Fruit fly (Drosophila melanogaster): ENCODE results near the gene CG7099.

The CG7099 gene

DNA sequence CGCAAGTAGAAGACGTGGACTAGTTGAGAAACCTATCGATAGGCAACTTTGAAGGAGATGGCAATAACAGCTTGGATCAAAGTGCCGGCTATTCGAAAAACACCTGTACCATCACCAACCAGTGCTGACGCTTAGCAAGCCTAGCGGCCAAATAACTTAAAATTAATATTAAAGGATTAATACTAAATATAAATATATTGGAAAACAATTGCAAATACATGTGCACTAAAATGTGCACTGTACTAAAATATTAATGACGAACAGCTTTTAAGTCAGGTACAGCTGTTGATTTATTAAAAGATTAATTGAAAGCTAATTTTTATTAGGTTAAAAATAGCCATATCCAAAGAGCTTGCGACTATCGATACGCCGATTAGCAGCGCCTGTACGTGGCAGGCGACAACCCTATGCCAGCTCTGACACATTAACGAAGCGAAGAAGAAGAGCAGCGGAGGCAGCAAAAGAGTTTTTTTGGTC lies 8.8 kb upstream of the CG7099 start, which contains the start of the genes CG9302 and beta'COP (continued):
- TF ChIP-seq Hand (GFP tag; optimal IDR thresholded peaks at IDR 0.05) (no peak), salm (tag; optimal IDR thresholded peaks at IDR 0.05) (no peak), bsh (GFP tag; optimal IDR thresholded peaks at IDR 0.05) (peak; percentile 29 to 42), CG32772 (GFP tag; IDR thresholded peaks at IDR 0.05) (no peak), fd64A (GFP tag; optimal IDR thresholded peaks at IDR 0.05) (no peak), BtbVII (GFP tag; optimal IDR thresholded peaks at IDR 0.05) (no peak), Hsf (GFP tag; optimal IDR thresholded peaks at IDR 0.05) (peak; percentile 61), pb (GFP tag; optimal IDR thresholded peaks at IDR 0.05) (no peak), ara (GFP tag; IDR thresholded peaks at IDR 0.05) (no peak), Gsc (GFP tag; IDR thresholded peaks at IDR 0.05) (no peak), Dip3 (GFP tag; optimal IDR thresholded peaks at IDR 0.05) (peak; percentile 37), grau (tag; optimal IDR thresholded peaks at IDR 0.05) (peak; percentile 81), tio (GFP tag; optimal IDR thresholded peaks at IDR 0.05) (no peak), CG9727 (GFP tag; optimal IDR thresholded peaks at IDR 0.05) (peak; percentile 78), CG18476 (GFP tag; optimal IDR thresholded peaks at IDR 0.05) (peak; percentile 32), CG10267 (tag; optimal IDR thresholded peaks at IDR 0.05) (peak; percentile 70), CG17359 (tag; optimal IDR thresholded peaks at IDR 0.05) (peak; percentile 62), lilli (GFP tag; optimal IDR thresholded peaks at IDR 0.05) (peak; percentile 77), CG12155 (GFP tag; optimal IDR thresholded peaks at IDR 0.05) (peak; percentile 77), CG6175 (GFP tag; IDR thresholded peaks at IDR 0.05) (no peak), trh (GFP tag; optimal IDR thresholded peaks at IDR 0.05) (no peak), CG31224 (GFP tag; IDR thresholded peaks at IDR 0.05) (peak; percentile 42; the same call in 1 of the 2 replicates), ranshi (GFP tag; IDR thresholded peaks at IDR 0.05) (0 out of 2 replicates have a peak, but pooled peaks have one; percentile 35), CG34376 (GFP tag; optimal IDR thresholded peaks at IDR 0.05) (no peak), ind (GFP tag; optimal IDR thresholded peaks at IDR 0.05) (peak; percentile 73), ems (GFP tag; optimal IDR thresholded peaks at IDR 0.05) (no peak), CG3281 (GFP tag; optimal IDR thresholded peaks at IDR 0.05) (peak; percentile 81), Dip2 (GFP tag; IDR thresholded peaks at IDR 0.05) (no peak), gce (GFP tag; IDR thresholded peaks at IDR 0.05) (no peak), CG13624 (GFP tag; optimal IDR thresholded peaks at IDR 0.05) (peak; percentile 3), tap (tag; optimal IDR thresholded peaks at IDR 0.05) (no peak), CG15514 (GFP tag; optimal IDR thresholded peaks at IDR 0.05) (peak; percentile 67), Hr39 (optimal IDR thresholded peaks at IDR 0.05) (no peak), CG31441 (GFP tag; IDR thresholded peaks at IDR 0.05) (peak; percentile 77), yki (optimal IDR thresholded peaks at IDR 0.05) (no peak), nau (GFP tag; optimal IDR thresholded peaks at IDR 0.05) (no peak), az2 (GFP tag; optimal IDR thresholded peaks at IDR 0.05) (peak; percentile 71), caup (GFP tag; optimal IDR thresholded peaks at IDR 0.05; ENCODE audit: severe bottlenecking) (peak; percentile 48), sug (tag; optimal IDR thresholded peaks at IDR 0.05) (peak; percentile 85), CG42726 (GFP tag; IDR thresholded peaks at IDR 0.05; ENCODE audit: partially characterized antibody) (no peak), Myb (GFP tag; optimal IDR thresholded peaks at IDR 0.05) (no peak), B-H2 (GFP tag; optimal IDR thresholded peaks at IDR 0.05) (peak; percentile 77), esg (GFP tag; conservative IDR thresholded peaks at IDR 0.05) (peak; percentile 40; the same call in 1 of the 2 replicates), dimm (GFP tag; IDR thresholded peaks at IDR 0.05) (no peak), CG9876 (GFP tag; optimal IDR thresholded peaks at IDR 0.05) (peak; percentile 34), lab (GFP tag; optimal IDR thresholded peaks at IDR 0.05) (no peak), ab (GFP tag; optimal IDR thresholded peaks at IDR 0.05) (peak; percentile 3), Bdp1 (GFP tag; optimal IDR thresholded peaks at IDR 0.05) (peak; percentile 69), chm (GFP tag; IDR thresholded peaks at IDR 0.05) (no peak), wdn (GFP tag; IDR thresholded peaks at IDR 0.05) (no peak; the same call in 1 of the 2 replicates), gt (GFP tag; IDR thresholded peaks at IDR 0.05) (no peak), CG11247 (GFP tag; IDR thresholded peaks at IDR 0.05) (peak; percentile 39)

Data from whole organism, embryonic.